Fruit fly (Drosophila melanogaster) whole organism, embryonic: ENCODE data around the gene CG31104.
A peak's percentile ranks its signal among the peaks of the same experiment; 100 is the strongest.

Experiments
- Blimp-1 ChIP-seq: fragments of 200-800 bp; sonication (Bioruptor generic); optimal IDR thresholded peaks from 3 replicates; lab custom pipeline; 2018; ENCODE audit warnings: missing biosample characterization, missing genetic modification characterization, mild to moderate bottlenecking, moderate library complexity, missing genetic modification reagents
- BtbVII ChIP-seq: fragments of 200-800 bp; sonication (Bioruptor generic); optimal IDR thresholded peaks from 3 replicates; lab custom pipeline; 2017; ENCODE audit warnings: missing biosample characterization, mild to moderate bottlenecking, missing genetic modification characterization
- CG1024 ChIP-seq: fragments of 200-800 bp; sonication (Bioruptor generic); IDR thresholded peaks from 2 replicates; pipeline ENCODE4 v1.3.6; 2022; ENCODE audit warnings: missing biosample characterization, missing genetic modification characterization
- CG10462 ChIP-seq: fragments of 200-800 bp; sonication (Bioruptor generic); optimal IDR thresholded peaks from 2 replicates; lab custom pipeline; 2016; ENCODE audit warnings: missing biosample characterization, missing genetic modification characterization
- CG11247 ChIP-seq: fragments of 200-800 bp; sonication (Bioruptor generic); IDR thresholded peaks from 2 replicates; pipeline ENCODE4 v1.3.6; 2022; ENCODE audit warnings: missing biosample characterization, missing genetic modification characterization
- CG12769 ChIP-seq: fragments of 200-800 bp; sonication (Bioruptor generic); optimal IDR thresholded peaks from 2 replicates; lab custom pipeline; 2019; ENCODE audit warnings: missing biosample characterization, mild to moderate bottlenecking, missing genetic modification characterization, moderate library complexity
- CG13424 ChIP-seq: fragments of 200-800 bp; sonication (Bioruptor generic); optimal IDR thresholded peaks from 2 replicates; lab custom pipeline; 2019; ENCODE audit warnings: missing biosample characterization, mild to moderate bottlenecking, missing genetic modification characterization, moderate library complexity
- CG13894 ChIP-seq: fragments of 200-800 bp; sonication (Bioruptor generic); optimal IDR thresholded peaks from 3 replicates; lab custom pipeline; 2018; ENCODE audit warnings: missing biosample characterization, mild to moderate bottlenecking, missing genetic modification characterization, moderate library complexity
- CG14441 ChIP-seq: fragments of 200-800 bp; sonication (Bioruptor generic); IDR thresholded peaks from 2 replicates; pipeline ENCODE4 v1.3.6; 2022; ENCODE audit warnings: missing biosample characterization, missing genetic modification characterization
- CG18262 ChIP-seq: fragments of 200-800 bp; optimal IDR thresholded peaks from 3 replicates; lab custom pipeline; 2019; ENCODE audit warnings: missing biosample characterization, mild to moderate bottlenecking, missing genetic modification characterization, moderate library complexity
- CG2202 ChIP-seq: fragments of 200-800 bp; sonication (Bioruptor generic); optimal IDR thresholded peaks from 2 replicates; lab custom pipeline; 2018; ENCODE audit warnings: missing biosample characterization, mild to moderate bottlenecking, missing genetic modification characterization
- CG33213 ChIP-seq: fragments of 200-800 bp; sonication (Bioruptor generic); optimal IDR thresholded peaks from 3 replicates; lab custom pipeline; 2016; ENCODE audit warnings: missing biosample characterization, missing genetic modification characterization
- CG34376 ChIP-seq: fragments of 200-800 bp; sonication (Bioruptor generic); optimal IDR thresholded peaks from 2 replicates; lab custom pipeline; 2018; ENCODE audit warnings: missing biosample characterization, mild to moderate bottlenecking, missing genetic modification characterization
- CG7271 ChIP-seq: fragments of 200-800 bp; sonication (Bioruptor generic); optimal IDR thresholded peaks from 2 replicates; lab custom pipeline; 2018; ENCODE audit warnings: missing biosample characterization, mild to moderate bottlenecking, missing genetic modification characterization, moderate library complexity
- CG8290 ChIP-seq, 3 experiments: fragments of 200-800 bp; sonication (Bioruptor generic); optimal IDR thresholded peaks; 2 replicates each; lab custom pipeline; 2016 to 2019; ENCODE audit warnings: missing biosample characterization in 3 of 3, missing genetic modification characterization in 3 of 3, mild to moderate bottlenecking in 2 of 3, moderate library complexity in 1 of 3
- Eip74EF ChIP-seq, 2 experiments: fragments of 200-800 bp in 1 of 2; fragments of >200 bp in 1 of 2; sonication (Bioruptor generic) in 1 of 2; optimal IDR thresholded peaks; 2 replicates each; lab custom pipeline; 2017 to 2019; ENCODE audit warnings: missing biosample characterization in 2 of 2, missing genetic modification characterization in 2 of 2, mild to moderate bottlenecking in 1 of 2, moderate library complexity in 1 of 2
- Gsc ChIP-seq: fragments of 200-800 bp; sonication (Bioruptor generic); IDR thresholded peaks from 2 replicates; pipeline ENCODE4 v1.3.6; 2022; ENCODE audit warnings: missing biosample characterization, missing genetic modification characterization
- Hr78 ChIP-seq, 2 experiments: fragments of 200-800 bp in 1 of 2; fragments of >200 bp in 1 of 2; sonication (Bioruptor generic) in 1 of 2; optimal IDR thresholded peaks; 2 replicates each; lab custom pipeline; 2017 to 2019; ENCODE audit warnings: missing biosample characterization in 2 of 2, missing genetic modification characterization in 2 of 2, mild to moderate bottlenecking in 1 of 2, moderate library complexity in 1 of 2
- Jarid2 ChIP-seq: fragments of 200-800 bp; sonication (Bioruptor generic); optimal IDR thresholded peaks from 3 replicates; lab custom pipeline; 2017; ENCODE audit warnings: mild to moderate bottlenecking, missing biosample characterization, missing genetic modification reagents, missing genetic modification characterization
- Med ChIP-seq: fragments of 200-800 bp; sonication (Bioruptor generic); peaks from one replicate; lab custom pipeline; 2016; ENCODE audit warnings: missing biosample characterization, missing genetic modification characterization, mild to moderate bottlenecking, inconsistent platforms, moderate library complexity
- Stat92E ChIP-seq, 3 experiments: fragments of >200 bp in 2 of 3; fragments of 200-800 bp in 1 of 3; sonication (Bioruptor generic) in 1 of 3; optimal IDR thresholded peaks; 2 replicates each; lab custom pipeline; 2017 to 2019; ENCODE audit warnings: missing biosample characterization in 3 of 3, missing genetic modification characterization in 3 of 3, mild to moderate bottlenecking in 1 of 3, moderate library complexity in 1 of 3
- Taf1 ChIP-seq: fragments of 200-800 bp; sonication (Bioruptor generic); IDR thresholded peaks from 2 replicates; pipeline ENCODE4 v1.3.6; 2022; ENCODE audit warnings: missing biosample characterization, missing genetic modification characterization
- Trl ChIP-seq, 3 experiments: fragments of >200 bp in 2 of 3; fragments of 200-800 bp in 1 of 3; sonication (Bioruptor generic) in 1 of 3; optimal IDR thresholded peaks; 2 replicates in 1 of 3; 3 replicates in 2 of 3; lab custom pipeline; 2016 to 2017; ENCODE audit warnings: missing biosample characterization in 1 of 3, missing genetic modification characterization in 1 of 3
- chinmo ChIP-seq: fragments of 200-800 bp; sonication (Bioruptor generic); IDR thresholded peaks from 4 replicates; pipeline ENCODE4 v1.3.6; 2022; ENCODE audit warnings: missing biosample characterization, missing genetic modification characterization; ENCODE audit not compliant: partially characterized antibody
- exex ChIP-seq: fragments of 200-800 bp; sonication (Bioruptor generic); optimal IDR thresholded peaks from 4 replicates; lab custom pipeline; 2018; ENCODE audit warnings: missing biosample characterization, mild to moderate bottlenecking, missing genetic modification characterization, moderate library complexity
- fd3F ChIP-seq: fragments of 200-800 bp; sonication (Bioruptor generic); optimal IDR thresholded peaks from 2 replicates; lab custom pipeline; 2018; ENCODE audit warnings: missing biosample characterization, mild to moderate bottlenecking, missing genetic modification characterization, moderate library complexity
- ftz-f1 ChIP-seq: fragments of 200-800 bp; sonication (Bioruptor generic); optimal IDR thresholded peaks from 2 replicates; lab custom pipeline; 2016; ENCODE audit warnings: missing biosample characterization, missing genetic modification characterization
- grn ChIP-seq: fragments of 200-800 bp; sonication (Bioruptor generic); optimal IDR thresholded peaks from 3 replicates; lab custom pipeline; 2017; ENCODE audit warnings: missing biosample characterization, missing genetic modification characterization
- gsb-n ChIP-seq: fragments of 200-800 bp; sonication (Bioruptor generic); optimal IDR thresholded peaks from 3 replicates; lab custom pipeline; 2018; ENCODE audit warnings: missing biosample characterization, mild to moderate bottlenecking, missing genetic modification characterization
- ind ChIP-seq: fragments of 200-800 bp; sonication (Bioruptor generic); optimal IDR thresholded peaks from 3 replicates; lab custom pipeline; 2016; ENCODE audit warnings: missing biosample characterization, missing genetic modification characterization
- kah ChIP-seq: fragments of 200-800 bp; sonication (Bioruptor generic); optimal IDR thresholded peaks from 2 replicates; lab custom pipeline; 2018; ENCODE audit warnings: missing biosample characterization, mild to moderate bottlenecking, missing genetic modification characterization
- lab ChIP-seq: fragments of 200-800 bp; sonication (Bioruptor generic); optimal IDR thresholded peaks from 3 replicates; lab custom pipeline; 2017; ENCODE audit warnings: missing biosample characterization, missing genetic modification characterization, mild to moderate bottlenecking, moderate library complexity, missing genetic modification reagents
- mirr ChIP-seq: fragments of 200-800 bp; sonication (Bioruptor generic); optimal IDR thresholded peaks from 3 replicates; lab custom pipeline; 2018; ENCODE audit warnings: missing biosample characterization, mild to moderate bottlenecking, missing genetic modification characterization
- otp ChIP-seq: fragments of 200-800 bp; sonication (Bioruptor generic); IDR thresholded peaks from 3 replicates; pipeline ENCODE4, ENCODE4 v1.3.6; 2022; ENCODE audit warnings: missing biosample characterization, missing genetic modification characterization
- peb ChIP-seq: fragments of 200-800 bp; sonication (Bioruptor generic); IDR thresholded peaks from 2 replicates; pipeline ENCODE4 v1.3.6; 2022; ENCODE audit warnings: missing biosample characterization, missing genetic modification characterization
- pros ChIP-seq: fragments of 200-800 bp; sonication (Bioruptor generic); optimal IDR thresholded peaks from 3 replicates; lab custom pipeline; 2019; ENCODE audit warnings: missing biosample characterization, mild to moderate bottlenecking, missing genetic modification characterization, moderate library complexity
- ranshi ChIP-seq: fragments of 200-800 bp; sonication (Bioruptor generic); IDR thresholded peaks from 2 replicates; pipeline ENCODE4 v1.3.6; 2022; ENCODE audit warnings: missing biosample characterization, missing genetic modification characterization
- sd ChIP-seq: fragments of 200-800 bp; sonication (Bioruptor generic); optimal IDR thresholded peaks from 3 replicates; lab custom pipeline; 2018; ENCODE audit warnings: missing biosample characterization, mild to moderate bottlenecking, missing genetic modification characterization, moderate library complexity
- sug ChIP-seq: fragments of 200-800 bp; optimal IDR thresholded peaks from 2 replicates; lab custom pipeline; 2019; ENCODE audit warnings: missing biosample characterization, mild to moderate bottlenecking, missing genetic modification characterization, moderate library complexity
- tio ChIP-seq: fragments of 200-800 bp; sonication (Bioruptor generic); optimal IDR thresholded peaks from 2 replicates; lab custom pipeline; 2017; ENCODE audit warnings: missing biosample characterization, missing genetic modification characterization, inconsistent platforms

Gene CG31104

DNA sequence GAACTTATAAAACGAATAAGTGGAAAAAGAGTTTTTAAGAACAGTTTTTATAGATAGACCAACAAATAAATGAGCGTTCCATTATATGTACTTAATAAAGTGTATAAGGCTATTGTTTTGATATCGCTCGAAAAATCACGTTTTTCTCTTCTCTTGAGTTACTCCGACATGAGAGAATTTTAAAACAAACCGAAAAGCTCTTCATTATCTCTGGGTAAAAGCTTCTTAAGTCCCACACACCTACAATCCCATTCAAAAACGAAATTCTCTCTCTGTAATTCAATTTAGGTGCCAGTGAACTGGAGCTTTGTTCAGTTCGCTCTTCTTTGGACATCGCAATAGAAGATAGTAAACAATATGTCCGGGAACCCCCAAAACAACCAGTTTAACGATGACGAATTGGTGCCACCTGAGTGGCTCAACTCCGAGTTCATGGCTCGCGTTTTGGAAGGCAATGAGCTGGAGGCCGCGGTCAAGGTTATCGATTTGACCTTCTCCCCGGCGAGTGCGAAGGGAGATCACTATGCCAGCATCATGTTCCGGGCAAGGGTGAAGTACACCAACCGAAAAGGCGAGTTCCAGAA lies 18.7 kb downstream of the CG31104 start, which contains the start of gene CG31436 (continued):
- TF ChIP-seq Hr78 (GFP tag; optimal IDR thresholded peaks at IDR 0.05; lab: Kevin White, UChicago) (peak in 1 of 2 experiments; percentile 82), exex (tag; lab: Kevin White, UChicago) (peak; percentile 42), CG7271 (tag; lab: Kevin White, UChicago) (no peak), Jarid2 (GFP tag; lab: Kevin White, UChicago) (peak; percentile 73), ftz-f1 (GFP tag; lab: Kevin White, UChicago) (peak; percentile 92), Eip74EF (GFP tag; optimal IDR thresholded peaks at IDR 0.05; lab: Kevin White, UChicago) (peak in 1 of 2 experiments; percentile 18), sd (peak; percentile 35), Gsc (GFP tag; lab: Robert Waterston, UW) (no peak), kah (GFP tag; lab: Kevin White, UChicago) (no peak), lab (GFP tag; lab: Kevin White, UChicago) (peak; percentile 9), otp (GFP tag; lab: Robert Waterston, UW) (no peak), Trl (optimal IDR thresholded peaks at IDR 0.05; lab: Kevin White, UChicago) (peak; percentile 44 to 82), Trl (GFP tag; optimal IDR thresholded peaks at IDR 0.05; lab: Kevin White, UChicago) (no peak)

DNA sequence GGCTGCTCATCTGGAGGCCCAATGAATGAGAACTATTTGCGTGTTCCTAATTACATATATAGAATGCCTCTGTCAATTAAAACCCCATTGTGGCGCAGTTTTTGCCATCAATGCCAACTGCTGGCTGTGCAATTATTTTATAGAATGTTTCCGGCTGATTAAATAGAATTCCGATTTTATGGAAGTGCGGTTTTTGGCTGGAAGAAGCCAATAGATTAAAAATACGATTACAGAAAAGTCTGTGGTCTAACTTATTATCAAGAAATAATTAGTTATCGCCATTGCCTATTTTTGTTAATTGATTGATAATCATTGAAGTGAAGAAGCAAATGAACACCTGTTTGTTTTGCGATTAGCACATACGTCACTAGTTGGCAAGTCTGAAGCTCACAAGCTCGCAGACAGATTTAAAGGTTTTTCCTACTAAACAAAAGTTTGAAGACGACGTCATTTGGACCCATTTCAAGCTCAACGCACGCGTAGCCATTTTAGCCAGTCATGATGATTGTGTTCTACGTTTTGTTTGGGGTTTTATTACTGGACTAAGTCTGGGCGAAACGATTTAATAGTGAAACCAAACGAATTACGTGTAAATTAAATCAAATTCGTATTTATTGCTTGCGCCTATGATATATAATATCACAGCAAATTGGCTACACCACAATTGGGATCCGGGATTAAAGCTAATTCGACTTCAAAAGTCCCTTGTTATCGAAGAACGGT lies 20.7 kb downstream of the CG31104 start:
- TF ChIP-seq sd (peak; percentile 70), lab (GFP tag; lab: Kevin White, UChicago) (peak; percentile 19), Blimp-1 (GFP tag; lab: Kevin White, UChicago) (no peak), Taf1 (GFP tag; lab: Robert Waterston, UW) (no peak), grn (GFP tag; lab: Kevin White, UChicago) (peak; percentile 40), CG34376 (GFP tag; lab: Kevin White, UChicago) (peak; percentile 48), chinmo (GFP tag; lab: Robert Waterston, UW) (0 out of 4 replicates have a peak, but pooled peaks have one; percentile 64), mirr (GFP tag; lab: Kevin White, UChicago) (peak; percentile 40), CG18262 (tag; lab: Kevin White, UChicago) (no peak), BtbVII (GFP tag; lab: Kevin White, UChicago) (peak; percentile 58), Stat92E (GFP tag; optimal IDR thresholded peaks at IDR 0.05; lab: Kevin White, UChicago) (no peak), sug (tag; lab: Kevin White, UChicago) (peak; percentile 74), tio (GFP tag; lab: Kevin White, UChicago) (no peak), CG10462 (GFP tag; lab: Kevin White, UChicago) (no peak), pros (GFP tag; lab: Kevin White, UChicago) (no peak), exex (tag; lab: Kevin White, UChicago) (peak; percentile 99), Med (GFP tag; lab: Kevin White, UChicago) (peak; percentile 63)

DNA sequence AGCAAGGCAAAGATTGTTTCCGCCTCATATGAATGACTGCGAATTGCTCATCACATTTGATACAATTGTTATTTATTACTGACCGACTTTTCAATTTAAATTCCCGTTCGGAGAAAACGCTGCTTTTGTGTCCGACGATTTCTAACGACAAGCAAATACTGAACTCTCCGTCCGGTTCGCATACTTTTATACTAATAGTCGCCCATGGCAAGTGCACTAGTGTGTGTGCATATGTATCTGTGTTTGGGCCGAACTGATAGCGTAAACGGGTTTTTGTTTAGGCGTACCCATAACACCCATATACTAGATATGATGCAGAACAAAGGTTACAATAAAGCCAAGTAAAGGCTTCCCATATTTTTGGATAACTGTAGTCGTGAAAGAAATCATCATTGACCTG lies 23.0 kb downstream of the CG31104 start, which contains the start of gene CG10550:
CG10550 (minus strand) TSS at position 164 of the 400 bp plus-strand sequence.
- TF ChIP-seq CG12769 (peak; percentile 51), Blimp-1 (GFP tag; lab: Kevin White, UChicago) (no peak), lab (GFP tag; lab: Kevin White, UChicago) (peak; percentile 2), gsb-n (tag; lab: Kevin White, UChicago) (no peak), sug (tag; lab: Kevin White, UChicago) (peak; percentile 38), peb (GFP tag; lab: Robert Waterston, UW) (no peak), CG8290 (GFP tag; optimal IDR thresholded peaks at IDR 0.05; lab: Kevin White, UChicago) (no peak), CG8290 (tag; optimal IDR thresholded peaks at IDR 0.05; lab: Kevin White, UChicago) (peak in 1 of 2 experiments; percentile 53), fd3F (GFP tag; lab: Kevin White, UChicago) (no peak), CG33213 (GFP tag; lab: Kevin White, UChicago) (no peak), mirr (GFP tag; lab: Kevin White, UChicago) (peak; percentile 73), Med (GFP tag; lab: Kevin White, UChicago) (peak; percentile 11), CG13424 (tag; lab: Kevin White, UChicago) (no peak), Hr78 (GFP tag; optimal IDR thresholded peaks at IDR 0.05; lab: Kevin White, UChicago) (peak in 1 of 2 experiments; percentile 63), CG14441 (GFP tag; lab: Robert Waterston, UW) (no peak), ranshi (GFP tag; lab: Robert Waterston, UW) (no peak), CG13894 (peak; percentile 37), CG1024 (GFP tag; lab: Robert Waterston, UW) (no peak), CG11247 (GFP tag; lab: Robert Waterston, UW) (no peak), chinmo (GFP tag; lab: Robert Waterston, UW) (peak; percentile 87; the same call in 2 of the 4 replicates), Jarid2 (GFP tag; lab: Kevin White, UChicago) (peak; percentile 46), ind (no peak), CG2202 (no peak), sd (peak; percentile 43)
